Worm (Caenorhabditis elegans) whole organism, L1 larva: ENCODE data around the gene F29A7.4.

ENCODE experiments used
- Y116A8C.19 ChIP-seq: sonication (generic microtip); optimal IDR thresholded peaks from 2 replicates; lab custom pipeline; 2016; ENCODE audit warnings: missing compliant biosample characterization, missing genetic modification characterization, borderline replicate concordance
- aly-2 ChIP-seq: fragments of 150-350 bp; optimal IDR thresholded peaks from 2 replicates; lab custom pipeline; 2014; ENCODE audit warnings: missing biosample characterization, missing genetic modification characterization
- ceh-8 ChIP-seq: fragments of 200-800 bp; sonication (Bioruptor generic); optimal IDR thresholded peaks from 2 replicates; lab custom pipeline; 2018; ENCODE audit warnings: mild to moderate bottlenecking, missing genetic modification characterization, moderate library complexity, missing compliant biosample characterization
- ceh-82 ChIP-seq, 3 experiments: fragments of 150-350 bp in 1 of 3; sonication (generic microtip) in 2 of 3; optimal IDR thresholded peaks; 2 replicates each; lab custom pipeline; 2014 to 2017; ENCODE audit warnings: missing biosample characterization in 3 of 3, missing genetic modification characterization in 3 of 3
- efl-1 ChIP-seq, 4 experiments: fragments of 150-350 bp; optimal IDR thresholded peaks in 3 of 4; peaks in 1 of 4; 1 replicate in 1 of 4; 2 replicates in 3 of 4; lab custom pipeline; 2014; ENCODE audit warnings: missing biosample characterization in 2 of 4, missing genetic modification characterization in 2 of 4, missing genetic modification reagents in 2 of 4
- elt-2 ChIP-seq: sonication (generic microtip); optimal IDR thresholded peaks from 2 replicates; lab custom pipeline; 2016; ENCODE audit warnings: missing genetic modification characterization, mild to moderate bottlenecking, inconsistent platforms, missing compliant biosample characterization, missing genetic modification reagents
- elt-3 ChIP-seq, 6 experiments: fragments of 150-350 bp in 1 of 6; sonication (generic microtip); optimal IDR thresholded peaks; 2 replicates each; lab custom pipeline; 2017 to 2018; ENCODE audit warnings: missing biosample characterization in 6 of 6, missing genetic modification characterization in 6 of 6, inconsistent platforms in 1 of 6
- fos-1 ChIP-seq: fragments of 150-350 bp; optimal IDR thresholded peaks from 2 replicates; lab custom pipeline; 2014; ENCODE audit warnings: missing biosample characterization, missing genetic modification characterization
- grh-1 ChIP-seq: fragments of 200-800 bp; sonication (Bioruptor generic); IDR thresholded peaks from 2 replicates; pipeline ENCODE4 v1.3.6; 2022; ENCODE audit warnings: missing genetic modification reagents, missing genetic modification characterization, missing compliant biosample characterization
- irx-1 ChIP-seq: sonication (generic microtip); optimal IDR thresholded peaks from 2 replicates; lab custom pipeline; 2016; ENCODE audit warnings: missing genetic modification characterization, missing compliant biosample characterization
- jun-1 ChIP-seq: fragments of 150-350 bp; optimal IDR thresholded peaks from 2 replicates; lab custom pipeline; 2014; ENCODE audit warnings: missing biosample characterization, missing genetic modification reagents, missing genetic modification characterization
- lin-14 ChIP-seq: fragments of 200-800 bp; sonication (Bioruptor generic); optimal IDR thresholded peaks from 2 replicates; lab custom pipeline; 2018; ENCODE audit warnings: mild to moderate bottlenecking, missing genetic modification characterization, moderate library complexity, missing compliant biosample characterization
- lin-39 ChIP-seq: fragments of 150-350 bp; optimal IDR thresholded peaks from 2 replicates; lab custom pipeline; 2014; ENCODE audit warnings: missing biosample characterization, missing genetic modification reagents, missing genetic modification characterization
- lsy-2 ChIP-seq, 2 experiments: fragments of 150-350 bp; optimal IDR thresholded peaks; 2 replicates each; lab custom pipeline; 2014; ENCODE audit warnings: missing biosample characterization in 2 of 2, missing genetic modification characterization in 2 of 2
- mef-2 ChIP-seq: fragments of 150-350 bp; optimal IDR thresholded peaks from 2 replicates; lab custom pipeline; 2014; ENCODE audit warnings: missing biosample characterization, missing genetic modification characterization
- mep-1 ChIP-seq: fragments of 150-350 bp; optimal IDR thresholded peaks from 2 replicates; lab custom pipeline; 2014; ENCODE audit warnings: missing biosample characterization, missing genetic modification characterization
- nhr-12 ChIP-seq: sonication (generic microtip); optimal IDR thresholded peaks from 2 replicates; lab custom pipeline; 2017; ENCODE audit warnings: missing biosample characterization, missing genetic modification characterization
- nhr-237 ChIP-seq: fragments of 150-350 bp; optimal IDR thresholded peaks from 2 replicates; lab custom pipeline; 2014; ENCODE audit warnings: missing biosample characterization, missing genetic modification characterization
- nhr-47 ChIP-seq: sonication (generic microtip); optimal IDR thresholded peaks from 2 replicates; lab custom pipeline; 2016; ENCODE audit warnings: mild to moderate bottlenecking, missing genetic modification characterization, moderate library complexity, missing compliant biosample characterization
- nhr-71 ChIP-seq: sonication (generic microtip); optimal IDR thresholded peaks from 2 replicates; lab custom pipeline; 2016; ENCODE audit warnings: mild to moderate bottlenecking, missing genetic modification characterization, moderate library complexity, missing compliant biosample characterization
- nhr-76 ChIP-seq: sonication (generic microtip); optimal IDR thresholded peaks from 2 replicates; lab custom pipeline; 2017; ENCODE audit warnings: missing biosample characterization, missing genetic modification characterization
- nhr-90 ChIP-seq: sonication (generic microtip); optimal IDR thresholded peaks from 2 replicates; lab custom pipeline; 2016; ENCODE audit warnings: mild to moderate bottlenecking, missing genetic modification characterization, missing compliant biosample characterization; ENCODE audit not compliant: poor library complexity
- pag-3 ChIP-seq: sonication (generic microtip); optimal IDR thresholded peaks from 2 replicates; lab custom pipeline; 2017; ENCODE audit warnings: missing genetic modification characterization, mild to moderate bottlenecking, missing compliant biosample characterization, antibody characterized with exemption, borderline replicate concordance; ENCODE audit not compliant: insufficient read depth
- pax-3 ChIP-seq: fragments of 200-800 bp; sonication (Bioruptor generic); optimal IDR thresholded peaks from 2 replicates; lab custom pipeline; 2018; ENCODE audit warnings: mild to moderate bottlenecking, missing genetic modification characterization, moderate library complexity, missing compliant biosample characterization
- pqm-1 ChIP-seq: sonication (generic microtip); optimal IDR thresholded peaks from 3 replicates; lab custom pipeline; 2017; ENCODE audit warnings: missing biosample characterization, missing genetic modification characterization
- rnt-1 ChIP-seq: sonication (generic microtip); optimal IDR thresholded peaks from 2 replicates; lab custom pipeline; 2016; ENCODE audit warnings: mild to moderate bottlenecking, missing genetic modification characterization, moderate library complexity, missing compliant biosample characterization
- skn-1 ChIP-seq: fragments of 150-350 bp; optimal IDR thresholded peaks from 2 replicates; lab custom pipeline; 2014; ENCODE audit warnings: missing biosample characterization, missing genetic modification characterization
- snu-23 ChIP-seq: sonication (generic microtip); optimal IDR thresholded peaks from 2 replicates; lab custom pipeline; 2016; ENCODE audit warnings: missing genetic modification characterization, missing compliant biosample characterization
- swsn-7 ChIP-seq: sonication (generic microtip); optimal IDR thresholded peaks from 2 replicates; lab custom pipeline; 2016; ENCODE audit warnings: missing genetic modification characterization, missing compliant biosample characterization
- unc-130 ChIP-seq: fragments of 150-350 bp; optimal IDR thresholded peaks from 2 replicates; lab custom pipeline; 2017; ENCODE audit warnings: missing biosample characterization, missing genetic modification characterization, inconsistent platforms
- unc-30 ChIP-seq: sonication (generic microtip); optimal IDR thresholded peaks from 2 replicates; lab custom pipeline; 2017; ENCODE audit warnings: missing biosample characterization, missing genetic modification characterization
- unc-62 ChIP-seq: fragments of 150-350 bp; optimal IDR thresholded peaks from 2 replicates; lab custom pipeline; 2014; ENCODE audit warnings: missing biosample characterization, missing genetic modification reagents, missing genetic modification characterization
- xbp-1 ChIP-seq: sonication (generic microtip); optimal IDR thresholded peaks from 2 replicates; lab custom pipeline; 2016; ENCODE audit warnings: missing genetic modification characterization, missing compliant biosample characterization
- zag-1 ChIP-seq: fragments of 150-350 bp; optimal IDR thresholded peaks from 2 replicates; lab custom pipeline; 2014; ENCODE audit warnings: missing biosample characterization, missing genetic modification characterization
- ztf-4 ChIP-seq: fragments of 150-350 bp; optimal IDR thresholded peaks from 2 replicates; lab custom pipeline; 2014; ENCODE audit warnings: missing biosample characterization, missing genetic modification characterization

Gene F29A7.4

DNA sequence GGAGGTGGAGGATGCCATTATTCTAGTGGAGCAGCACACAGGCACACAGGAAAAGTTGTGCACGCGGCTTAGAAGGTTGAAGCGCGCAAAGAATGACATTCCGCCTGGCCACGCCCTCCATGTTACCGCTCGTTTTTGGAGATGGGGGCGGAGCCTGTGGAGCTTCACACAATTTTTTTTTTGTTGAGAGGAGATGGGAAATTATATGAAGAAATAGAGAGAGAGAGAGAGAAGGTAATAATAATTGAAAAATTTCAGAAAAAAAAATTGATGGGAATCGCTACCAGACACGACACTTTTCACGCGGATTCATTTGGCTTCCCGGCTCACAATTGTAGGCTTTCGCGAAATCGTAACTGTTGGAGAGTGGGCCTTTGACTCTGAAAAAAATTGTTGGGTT, 32.5 kb upstream of the F29A7.4 start, which contains the start of gene T05A8.3:
T05A8.3 (minus strand) TSS at position 101 of the 400 bp plus-strand sequence.
- no peak for TF ChIP-seq nhr-71
- no peak for TF ChIP-seq nhr-76
- no peak for TF ChIP-seq aly-2
- no peak for TF ChIP-seq lin-39
- TF ChIP-seq fos-1 = no peak
- no peak for TF ChIP-seq pqm-1 (tag; lab: Kevin White, UChicago)
- TF ChIP-seq pax-3 (tag; lab: Kevin White, UChicago) = no peak
- TF ChIP-seq efl-1 (optimal IDR thresholded peaks at IDR 0.05; lab: Kevin White, UChicago) = no peak
- TF ChIP-seq efl-1 (GFP tag; optimal IDR thresholded peaks at IDR 0.05 in 1 of 2; lab: Kevin White, UChicago) = no peak
- no peak for TF ChIP-seq ceh-82 (tag; optimal IDR thresholded peaks at IDR 0.05; lab: Kevin White, UChicago)
- TF ChIP-seq xbp-1 = no peak
- no peak for TF ChIP-seq irx-1 (tag; lab: Kevin White, UChicago)
- no peak for TF ChIP-seq jun-1
- no peak for TF ChIP-seq elt-2 (tag; lab: Kevin White, UChicago)
- no peak for TF ChIP-seq grh-1 (GFP tag; lab: Robert Waterston, UW)

DNA sequence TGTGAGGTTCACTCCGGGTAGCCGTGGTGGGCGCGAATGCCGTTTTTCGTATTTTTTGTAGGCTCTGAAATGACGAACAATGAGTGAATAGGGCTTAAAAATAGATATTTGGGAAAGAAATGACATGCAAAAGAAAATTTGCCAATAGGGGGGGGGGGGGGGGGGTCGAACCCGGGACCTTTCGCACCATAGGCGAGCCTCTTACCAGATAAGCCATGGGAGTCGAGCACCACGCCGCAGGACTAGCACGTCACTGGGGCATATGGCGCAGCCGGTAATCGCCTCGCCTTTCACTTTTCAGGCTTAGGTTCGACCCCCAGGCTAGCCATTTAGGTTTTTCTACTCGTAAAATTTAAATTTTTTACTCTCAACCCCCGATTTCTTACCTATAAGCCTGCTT, 30.6 kb upstream of the F29A7.4 start:
- TF ChIP-seq lsy-2 (tag; optimal IDR thresholded peaks at IDR 0.05; lab: Kevin White, UChicago) (no peak), nhr-47 (tag; lab: Kevin White, UChicago) (no peak)

DNA sequence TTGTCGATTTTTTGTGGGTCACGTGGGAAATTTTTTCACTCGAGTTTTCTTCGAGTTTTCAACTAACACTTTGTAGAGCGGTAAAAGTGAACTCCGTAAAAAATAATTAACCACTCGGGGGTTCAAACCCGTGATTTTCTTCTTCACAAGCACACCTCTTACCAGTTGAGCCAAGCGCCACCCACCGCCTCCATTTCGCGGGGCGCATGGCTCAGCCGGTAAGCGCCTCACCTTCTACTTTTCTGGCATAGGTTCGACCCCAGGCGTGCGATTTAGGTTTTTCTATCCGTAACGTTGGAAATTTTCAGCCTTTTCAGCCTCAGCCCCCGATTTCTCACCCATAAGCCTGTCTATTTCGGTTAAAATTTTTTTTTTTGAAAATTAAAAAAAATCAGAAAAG, 27.8 kb upstream of the F29A7.4 start:
- TF ChIP-seq skn-1 (tag; lab: Kevin White, UChicago) = no peak
- no peak for TF ChIP-seq unc-130
- TF ChIP-seq swsn-7 (tag; lab: Kevin White, UChicago) = no peak
- no peak for TF ChIP-seq unc-62 (GFP tag; lab: Kevin White, UChicago)
- TF ChIP-seq aly-2 = no peak
- no peak for TF ChIP-seq snu-23 (GFP tag; lab: Kevin White, UChicago)
- no peak for TF ChIP-seq mep-1 (tag; lab: Kevin White, UChicago)
- no peak for TF ChIP-seq Y116A8C.19 (tag; lab: Kevin White, UChicago)
- TF ChIP-seq nhr-76 = no peak
- no peak for TF ChIP-seq ceh-8 (GFP tag; lab: Kevin White, UChicago)
- no peak for TF ChIP-seq elt-3 (tag; optimal IDR thresholded peaks at IDR 0.05; lab: Kevin White, UChicago)
- no peak for TF ChIP-seq ceh-82 (tag; optimal IDR thresholded peaks at IDR 0.05; lab: Kevin White, UChicago)
- TF ChIP-seq jun-1 = no peak
- no peak for TF ChIP-seq ztf-4 (tag; lab: Kevin White, UChicago)
- no peak for TF ChIP-seq nhr-12
- no peak for TF ChIP-seq unc-30
- TF ChIP-seq nhr-237 = no peak
- TF ChIP-seq, all 84 proteins: peak for 0

DNA sequence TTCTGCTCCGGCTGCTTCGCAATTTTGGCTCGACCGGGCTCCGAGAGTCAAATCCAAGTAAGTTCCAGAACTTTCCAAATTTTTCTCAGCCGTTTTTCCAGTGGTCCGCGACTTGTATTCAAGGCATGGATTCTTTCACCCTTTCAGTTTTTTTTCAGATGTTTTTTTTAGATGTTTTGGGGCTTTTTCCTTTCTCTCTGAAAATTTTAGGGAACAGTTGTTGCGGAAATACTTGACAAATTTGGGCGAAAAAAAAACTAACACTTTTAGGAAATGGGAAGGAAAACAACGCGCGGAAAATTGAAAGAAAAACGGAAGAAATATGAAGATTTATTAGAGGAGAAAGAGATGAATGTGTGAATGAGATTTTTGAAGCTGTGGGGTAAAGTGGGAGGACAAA, 24.2 kb upstream of the F29A7.4 start, which contains the start of the genes T05A8.11 and nep-2:
T05A8.11 (minus strand) TSS at position 101 of the 400 bp plus-strand sequence.
nep-2 (minus strand) TSS at position 192 of the 400 bp plus-strand sequence.
- TF ChIP-seq nhr-90 (no peak), pag-3 (tag; lab: Kevin White, UChicago) (no peak), zag-1 (tag; lab: Kevin White, UChicago) (no peak)

DNA sequence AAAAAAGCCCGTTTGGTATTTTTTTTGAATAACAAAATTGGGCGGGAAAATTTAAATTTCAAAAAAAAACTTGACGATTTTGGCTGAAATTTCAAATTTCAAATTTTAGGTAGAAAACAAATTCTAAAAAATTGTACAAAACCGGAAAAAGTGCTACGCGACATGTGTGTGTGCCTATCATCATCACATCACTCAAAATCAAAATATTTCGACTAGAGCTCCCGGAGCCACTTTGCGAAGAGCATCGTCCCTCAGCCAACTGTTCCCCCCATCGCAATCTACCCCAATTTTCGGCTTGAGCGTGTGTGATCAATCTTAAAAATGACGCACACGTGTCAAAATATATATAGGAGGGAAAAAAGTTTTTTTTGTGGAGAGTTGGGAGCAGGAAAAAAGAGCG, 23.0 kb upstream of the F29A7.4 start:
- TF ChIP-seq lin-14 (peak; percentile 33), rnt-1 (tag; lab: Kevin White, UChicago) (peak; percentile 43), mef-2 (no peak), snu-23 (GFP tag; lab: Kevin White, UChicago) (no peak), nhr-71 (peak; percentile 0)
- TF ChIP-seq, all 84 proteins: peak for 3
